Fruit fly (Drosophila melanogaster) Kc167 (cell line): ENCODE measurements around the gene RhoGAP19D.

Experiments used
- Myc ChIP-seq: fragments of >200 bp; optimal IDR thresholded peaks from 2 replicates; lab custom pipeline; 2017; ENCODE audit warnings: missing external identifiers
- Sin3A ChIP-seq: fragments of >200 bp; optimal IDR thresholded peaks from 2 replicates; lab custom pipeline; 2018; ENCODE audit warnings: missing external identifiers
- h ChIP-seq: fragments of >200 bp; optimal IDR thresholded peaks from 3 replicates; lab custom pipeline; 2018; ENCODE audit warnings: missing external identifiers
- insv ChIP-seq: fragments of >200 bp; optimal IDR thresholded peaks from 3 replicates; lab custom pipeline; 2018; ENCODE audit warnings: missing external identifiers
- psq ChIP-seq: fragments of >200 bp; optimal IDR thresholded peaks from 2 replicates; lab custom pipeline; 2017; ENCODE audit warnings: missing external identifiers
- ttk ChIP-seq: sonication (Bioruptor generic); optimal IDR thresholded peaks from 2 replicates; lab custom pipeline; 2017; ENCODE audit warnings: missing external identifiers

RhoGAP19D gene

DNA sequence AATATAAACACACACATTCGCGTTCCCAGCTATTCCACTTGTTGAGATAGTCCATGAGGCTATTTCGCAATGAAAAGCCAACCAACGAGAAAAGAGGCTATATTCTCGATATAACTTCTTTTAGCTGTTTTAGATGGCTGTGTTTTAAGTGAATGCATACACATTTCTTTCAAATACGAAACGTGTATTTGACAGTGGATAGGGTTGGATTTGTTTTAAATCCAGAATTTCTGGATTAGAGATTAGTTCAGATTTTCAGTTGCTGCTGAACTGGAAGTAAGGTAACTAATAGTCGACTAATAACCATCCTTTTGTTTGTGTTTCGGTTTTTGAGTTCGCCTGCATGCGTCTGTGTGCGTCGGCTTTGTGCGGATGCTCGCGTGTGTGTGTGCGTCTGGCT lies 87.3 kb downstream of the RhoGAP19D start:
- TF ChIP-seq Myc (lab: Kevin White, UChicago) = no peak
- TF ChIP-seq insv = no peak
- TF ChIP-seq h = no peak
- no peak for TF ChIP-seq ttk (lab: Kevin White, UChicago)
- no peak for TF ChIP-seq Sin3A (lab: Kevin White, UChicago)
- no peak for TF ChIP-seq psq (lab: Kevin White, UChicago)
